Worm (Caenorhabditis elegans) whole organism, early embryonic: ENCODE results near the gene clec-34.

Source experiments
- B0310.2 ChIP-seq: sonication (generic microtip); optimal IDR thresholded peaks from 2 replicates; lab custom pipeline; 2016; ENCODE audit warnings: mild to moderate bottlenecking, missing genetic modification characterization, missing compliant biosample characterization
- F13C5.2 ChIP-seq: sonication (generic microtip); optimal IDR thresholded peaks from 2 replicates; lab custom pipeline; 2017; ENCODE audit warnings: mild to moderate bottlenecking, missing genetic modification characterization, inconsistent platforms, missing compliant biosample characterization
- aly-1 ChIP-seq: sonication (generic microtip); optimal IDR thresholded peaks from 2 replicates; lab custom pipeline; 2016; ENCODE audit warnings: missing genetic modification characterization, missing compliant biosample characterization
- ama-1 ChIP-seq: fragments of 150-350 bp; optimal IDR thresholded peaks from 2 replicates; lab custom pipeline; 2014
- ceh-13 ChIP-seq: fragments of 200-800 bp; sonication (Bioruptor generic); optimal IDR thresholded peaks from 2 replicates; lab custom pipeline; 2018; ENCODE audit warnings: mild to moderate bottlenecking, missing genetic modification characterization, missing compliant biosample characterization
- ceh-36 ChIP-seq: sonication (generic microtip); optimal IDR thresholded peaks from 2 replicates; lab custom pipeline; 2016; ENCODE audit warnings: missing genetic modification characterization, inconsistent platforms, missing compliant biosample characterization
- ets-7 ChIP-seq: sonication (generic microtip); optimal IDR thresholded peaks from 2 replicates; lab custom pipeline; 2016; ENCODE audit warnings: missing genotype, missing genetic modification characterization, missing compliant biosample characterization
- flt-1 ChIP-seq: fragments of 200-800 bp; sonication (Bioruptor generic); IDR thresholded peaks from 2 replicates; pipeline ENCODE4 v1.3.6; 2022; ENCODE audit warnings: missing genetic modification characterization, missing compliant biosample characterization
- hmbx-1 ChIP-seq: sonication (generic microtip); optimal IDR thresholded peaks from 2 replicates; lab custom pipeline; 2016; ENCODE audit warnings: mild to moderate bottlenecking, missing genetic modification characterization, missing compliant biosample characterization
- hmg-4 ChIP-seq: fragments of 200-800 bp; sonication (Bioruptor generic); optimal IDR thresholded peaks from 2 replicates; lab custom pipeline; 2018; ENCODE audit warnings: mild to moderate bottlenecking, missing genetic modification characterization, missing compliant biosample characterization
- hnd-1 ChIP-seq: sonication (generic microtip); optimal IDR thresholded peaks from 2 replicates; lab custom pipeline; 2016; ENCODE audit warnings: missing genetic modification characterization, missing compliant biosample characterization
- pes-1 ChIP-seq: fragments of 200-800 bp; sonication (Bioruptor generic); IDR thresholded peaks from 2 replicates; pipeline ENCODE4 v1.3.6; 2022; ENCODE audit warnings: missing genetic modification reagents, missing genetic modification characterization, missing compliant biosample characterization
- scrt-1 ChIP-seq: fragments of 200-800 bp; sonication (Bioruptor generic); IDR thresholded peaks from 2 replicates; pipeline ENCODE4 v1.3.6; 2022; ENCODE audit warnings: missing genetic modification characterization, missing compliant biosample characterization
- sea-1 ChIP-seq: fragments of 200-800 bp; sonication (Bioruptor generic); conservative IDR thresholded peaks from 2 replicates; pipeline ENCODE4 v1.3.6; 2022; ENCODE audit warnings: missing genetic modification characterization, missing compliant biosample characterization
- tbx-11 ChIP-seq: fragments of 200-800 bp; sonication (Bioruptor generic); IDR thresholded peaks from 2 replicates; pipeline ENCODE4 v1.3.6; 2022; ENCODE audit warnings: missing genetic modification characterization, missing compliant biosample characterization
- tbx-37 ChIP-seq: fragments of 200-800 bp; sonication (Bioruptor generic); conservative IDR thresholded peaks from 2 replicates; pipeline ENCODE4 v1.3.6; 2022; ENCODE audit warnings: missing genetic modification reagents, missing genetic modification characterization, missing compliant biosample characterization
- tra-4 ChIP-seq: sonication (generic microtip); optimal IDR thresholded peaks from 2 replicates; lab custom pipeline; 2017; ENCODE audit warnings: missing genetic modification characterization, missing compliant biosample characterization

clec-34 gene

DNA sequence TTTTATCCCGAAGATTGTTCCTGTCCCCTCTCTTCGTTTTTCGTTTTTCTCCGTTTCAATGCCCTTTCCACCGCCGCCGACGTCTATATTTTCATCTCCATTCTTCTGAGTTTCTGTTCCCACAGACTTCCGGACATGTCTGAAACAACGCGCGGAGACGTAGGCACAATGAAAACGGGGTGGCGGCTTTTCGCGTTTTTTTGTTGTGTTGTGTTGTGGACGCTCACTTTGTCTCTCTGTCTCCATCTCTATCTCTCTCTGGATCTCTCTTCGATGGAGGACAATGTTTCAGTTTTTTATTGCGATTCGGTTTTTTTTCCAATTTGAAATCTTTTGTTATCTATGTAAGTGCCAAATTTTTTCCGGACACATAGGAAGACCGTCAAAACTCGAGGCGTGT, 24.4 kb downstream of the clec-34 start:
- TF ChIP-seq ceh-13 (no peak), ets-7 (tag; lab: Kevin White, UChicago) (no peak), ama-1 (no peak), hmbx-1 (tag; lab: Kevin White, UChicago) (no peak), hnd-1 (no peak)

- TF ChIP-seq ceh-36 (tag; lab: Kevin White, UChicago) (no peak), scrt-1 (GFP tag; lab: Robert Waterston, UW) (no peak), sea-1 (no peak)
Measured at ce11 chrV:16774428-16774827, 38.9 kb downstream of the clec-34 start.

DNA sequence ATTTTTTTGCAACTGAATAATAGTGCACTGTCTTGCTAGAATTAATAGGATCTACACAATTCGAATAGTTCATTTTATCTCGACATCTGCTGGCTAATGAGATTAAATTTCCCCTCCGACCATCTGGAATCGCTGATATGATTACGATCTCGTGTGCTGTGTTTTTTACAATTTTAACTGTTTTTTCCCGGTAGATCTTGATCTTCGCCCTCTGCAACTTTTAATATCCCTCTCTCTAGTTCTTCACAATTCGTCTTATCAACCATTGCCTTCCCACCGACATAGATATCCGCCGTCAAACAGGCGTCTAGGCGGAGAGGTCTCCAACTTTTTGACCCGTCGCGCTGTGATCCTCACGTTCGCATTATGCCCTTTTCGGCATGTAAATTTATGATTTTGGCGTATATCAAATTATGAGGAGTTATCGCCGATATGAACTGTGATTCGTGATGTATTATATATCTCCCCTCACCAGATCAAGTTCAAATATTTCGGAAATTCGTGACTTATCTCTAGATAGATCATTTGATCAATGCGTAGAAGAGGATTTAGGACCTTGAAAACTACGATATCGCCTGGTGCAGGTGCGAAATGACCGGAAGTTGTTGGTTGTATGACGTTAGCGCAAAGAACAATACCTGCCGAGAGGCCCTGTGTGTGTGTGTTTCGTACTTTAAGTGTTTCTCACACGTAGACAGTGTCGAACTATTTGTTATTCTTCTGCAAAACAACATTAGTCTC, 43.1 kb downstream of the clec-34 start:
- TF ChIP-seq ceh-13 (no peak), pes-1 (no peak), flt-1 (no peak), tbx-11 (GFP tag; lab: Robert Waterston, UW) (no peak), aly-1 (tag; lab: Kevin White, UChicago) (no peak), ets-7 (tag; lab: Kevin White, UChicago) (no peak)

ce11 chrV:16779281-16779597, 43.7 kb downstream of the clec-34 start:
- no peak for TF ChIP-seq aly-1 (tag; lab: Kevin White, UChicago)
- TF ChIP-seq ceh-13 = no peak
- TF ChIP-seq tbx-11 (GFP tag; lab: Robert Waterston, UW) = no peak
- TF ChIP-seq hnd-1 = no peak
- TF ChIP-seq sea-1 = no peak
- no peak for TF ChIP-seq ama-1
- no peak for TF ChIP-seq pes-1
- no peak for TF ChIP-seq B0310.2
- no peak for TF ChIP-seq tra-4 (tag; lab: Kevin White, UChicago)
- TF ChIP-seq F13C5.2 (tag; lab: Kevin White, UChicago) = no peak

DNA sequence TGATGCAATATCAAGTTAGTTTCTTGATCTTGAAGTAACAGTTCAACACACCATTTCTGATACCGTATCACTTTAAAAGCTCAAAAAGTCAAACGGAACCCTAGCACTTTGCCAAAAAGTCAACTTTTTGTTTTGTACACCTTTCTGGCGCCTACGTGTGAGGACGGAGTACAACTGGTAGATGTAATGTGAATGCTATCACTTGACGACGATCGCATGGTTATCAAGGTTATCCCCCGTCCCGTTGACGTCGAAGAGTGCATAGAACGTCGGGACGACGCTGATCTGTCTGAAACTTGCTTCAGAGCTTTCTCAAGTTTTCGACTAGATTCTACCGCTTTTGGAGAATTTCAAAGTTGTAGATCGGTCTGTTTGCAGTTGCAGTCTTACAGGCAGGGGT, 44.4 kb downstream of the clec-34 start:
- TF ChIP-seq aly-1 (tag; lab: Kevin White, UChicago) (no peak), flt-1 (no peak), ama-1 (no peak), hnd-1 (no peak)

DNA sequence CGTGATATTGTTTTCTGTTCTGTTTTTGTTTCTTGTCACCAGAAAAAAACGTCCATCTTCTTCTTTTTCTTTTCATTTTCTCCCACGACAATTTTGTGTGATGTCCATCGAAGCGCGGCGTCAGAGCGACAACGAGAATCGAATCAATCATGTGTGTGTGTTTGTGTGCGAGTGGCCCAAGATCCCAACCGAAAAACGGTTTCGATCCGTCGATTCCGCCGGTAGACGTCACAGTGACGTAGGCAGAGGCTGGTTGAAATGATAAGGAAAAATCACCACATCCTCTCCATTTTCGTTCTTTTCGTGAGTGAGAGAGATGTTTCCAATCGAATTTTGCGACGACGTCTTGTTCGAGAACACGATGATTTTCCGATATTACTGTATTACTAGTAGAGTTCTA, 45.0 kb downstream of the clec-34 start:
- TF ChIP-seq hmbx-1 (tag; lab: Kevin White, UChicago) (no peak), tra-4 (tag; lab: Kevin White, UChicago) (no peak), ets-7 (tag; lab: Kevin White, UChicago) (no peak), tbx-37 (GFP tag; lab: Robert Waterston, UW) (no peak), B0310.2 (no peak), pes-1 (no peak), ceh-13 (no peak)

DNA sequence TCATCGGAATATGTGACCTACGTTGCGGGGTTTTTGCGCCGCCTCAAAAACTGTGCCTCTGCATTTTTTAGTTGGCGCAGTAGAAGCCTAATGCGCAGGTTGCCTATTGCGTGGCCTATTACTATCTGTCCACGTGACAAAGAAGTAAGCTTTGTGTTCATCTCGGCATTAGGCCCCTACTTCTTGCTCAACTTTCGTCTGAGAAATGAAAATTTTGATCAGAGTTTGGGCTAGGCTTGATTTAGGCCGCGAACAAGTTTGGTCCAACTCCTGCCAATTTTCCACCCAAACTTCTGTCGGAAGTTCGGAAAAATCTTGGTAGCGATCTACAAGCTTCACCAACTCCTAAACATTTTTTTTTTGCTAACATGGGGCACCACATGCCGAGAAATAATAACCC, 46.4 kb downstream of the clec-34 start:
- TF ChIP-seq tbx-37 (GFP tag; lab: Robert Waterston, UW) = no peak
- TF ChIP-seq ets-7 (tag; lab: Kevin White, UChicago) = no peak
- TF ChIP-seq scrt-1 (GFP tag; lab: Robert Waterston, UW) = no peak

- no peak for TF ChIP-seq ets-7 (tag; lab: Kevin White, UChicago)
- TF ChIP-seq hmbx-1 (tag; lab: Kevin White, UChicago) = no peak
- TF ChIP-seq scrt-1 (GFP tag; lab: Robert Waterston, UW) = no peak
- no peak for TF ChIP-seq tbx-37 (GFP tag; lab: Robert Waterston, UW)
Measured at ce11 chrV:16784806-16785205, 49.2 kb downstream of the clec-34 start.

DNA sequence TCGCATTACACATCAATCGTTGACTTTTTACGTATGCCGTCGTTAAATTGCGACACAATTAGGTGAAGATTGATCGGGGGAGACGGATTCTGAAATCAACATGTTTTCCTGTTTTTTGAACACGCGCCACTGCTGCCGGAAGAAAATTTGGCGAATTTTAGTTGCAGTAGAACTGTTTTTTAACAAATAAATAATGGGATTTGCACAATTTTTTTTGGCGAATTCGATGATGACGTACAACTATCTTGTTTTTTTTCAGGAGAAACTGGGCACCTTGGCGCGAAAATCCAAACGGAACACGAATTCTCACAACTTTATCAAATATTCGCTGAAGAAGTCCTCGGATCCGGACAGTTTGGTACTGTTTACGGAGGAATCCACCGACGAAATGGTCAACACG, 50.4 kb downstream of the clec-34 start:
- TF ChIP-seq sea-1 = no peak
- no peak for TF ChIP-seq aly-1 (tag; lab: Kevin White, UChicago)
- no peak for TF ChIP-seq hmbx-1 (tag; lab: Kevin White, UChicago)
- no peak for TF ChIP-seq B0310.2
- TF ChIP-seq ceh-36 (tag; lab: Kevin White, UChicago) = no peak
- no peak for TF ChIP-seq hmg-4 (GFP tag; lab: Kevin White, UChicago)
- TF ChIP-seq pes-1 = no peak
- TF ChIP-seq ceh-13 = no peak
- TF ChIP-seq ama-1 = no peak
- TF ChIP-seq F13C5.2 (tag; lab: Kevin White, UChicago) = no peak
- TF ChIP-seq ets-7 (tag; lab: Kevin White, UChicago) = no peak
- no peak for TF ChIP-seq tra-4 (tag; lab: Kevin White, UChicago)
- TF ChIP-seq tbx-37 (GFP tag; lab: Robert Waterston, UW) = no peak
- TF ChIP-seq hnd-1 = no peak
- TF ChIP-seq flt-1 = no peak
- no peak for TF ChIP-seq scrt-1 (GFP tag; lab: Robert Waterston, UW)
